Fruit fly (Drosophila melanogaster): ENCODE measurements around the gene prc.

prc gene

dm6 chr3L:12002321-12003248 lies 36.7 kb upstream of the prc start, which contains the start of the genes Pop2 and CG6928 (continued):
- TF ChIP-seq Sry-δ (GFP tag; optimal IDR thresholded peaks at IDR 0.05): peak; percentile 89
- no peak for TF ChIP-seq Hr78 (GFP tag; optimal IDR thresholded peaks at IDR 0.05)
- TF ChIP-seq slbo (GFP tag; IDR thresholded peaks at IDR 0.05): peak; percentile 88
- TF ChIP-seq CG2116 (GFP tag; optimal IDR thresholded peaks at IDR 0.05): peak; percentile 85
- TF ChIP-seq pho (GFP tag; optimal IDR thresholded peaks at IDR 0.05): peak; percentile 88
- peak; percentile 97 for TF ChIP-seq CTCF (GFP tag; optimal IDR thresholded peaks at IDR 0.05)
- TF ChIP-seq nau (GFP tag; optimal IDR thresholded peaks at IDR 0.05): no peak
- TF ChIP-seq Fer3 (tag; optimal IDR thresholded peaks at IDR 0.05): peak; percentile 22
- no peak for TF ChIP-seq CG3838 (GFP tag; optimal IDR thresholded peaks at IDR 0.05)
- TF ChIP-seq fd3F (GFP tag; optimal IDR thresholded peaks at IDR 0.05): peak; percentile 49
- TF ChIP-seq Blimp-1 (GFP tag; optimal IDR thresholded peaks at IDR 0.05): peak; percentile 42
- TF ChIP-seq her (GFP tag; optimal IDR thresholded peaks at IDR 0.05): peak; percentile 76
- peak; percentile 47; the same call in 1 of the 3 replicates for TF ChIP-seq Mrtf (GFP tag; IDR thresholded peaks at IDR 0.05)
- peak; percentile 84 for TF ChIP-seq Chrac-16 (GFP tag; optimal IDR thresholded peaks at IDR 0.05)
- TF ChIP-seq CG18011 (GFP tag; optimal IDR thresholded peaks at IDR 0.05): peak; percentile 53
- TF ChIP-seq Dll (GFP tag; IDR thresholded peaks at IDR 0.05; ENCODE audit: partially characterized antibody): peak; percentile 95
- peak; percentile 21 for TF ChIP-seq ac (GFP tag; optimal IDR thresholded peaks at IDR 0.05)
- TF ChIP-seq ssp (GFP tag; IDR thresholded peaks at IDR 0.05): peak; percentile 60
- TF ChIP-seq emc (GFP tag; optimal IDR thresholded peaks at IDR 0.05): peak; percentile 72
- TF ChIP-seq CG31365 (tag; optimal IDR thresholded peaks at IDR 0.05): peak; percentile 9
- peak; percentile 48 for TF ChIP-seq Ssrp (tag; optimal IDR thresholded peaks at IDR 0.05)
- TF ChIP-seq dati (GFP tag; IDR thresholded peaks at IDR 0.05): no peak
- TF ChIP-seq seq (GFP tag; IDR thresholded peaks at IDR 0.05): peak; percentile 58; the same call in 1 of the 2 replicates
- peak; percentile 51 for TF ChIP-seq Adf1 (GFP tag; IDR thresholded peaks at IDR 0.05)
- TF ChIP-seq CG4282 (GFP tag; optimal IDR thresholded peaks at IDR 0.05): peak; percentile 89
- peak; percentile 72 for TF ChIP-seq Abd-B (GFP tag; optimal IDR thresholded peaks at IDR 0.05)
- TF ChIP-seq GATAe (GFP tag; conservative IDR thresholded peaks at IDR 0.05): no peak
- peak; percentile 92 for TF ChIP-seq Ets97D (GFP tag; optimal IDR thresholded peaks at IDR 0.05)
- peak; percentile 90 for TF ChIP-seq CG2120 (GFP tag; optimal IDR thresholded peaks at IDR 0.05)
- TF ChIP-seq CG4404 (GFP tag; IDR thresholded peaks at IDR 0.05): peak; percentile 42; the same call in 1 of the 2 replicates
- peak; percentile 84 for TF ChIP-seq CG34224 (GFP tag; IDR thresholded peaks at IDR 0.05; ENCODE audit: partially characterized antibody)
- peak; percentile 71 for TF ChIP-seq lmd (GFP tag; IDR thresholded peaks at IDR 0.05)
- TF ChIP-seq tna (GFP tag; IDR thresholded peaks at IDR 0.05; ENCODE audit: partially characterized antibody): peak; percentile 34; the same call in 1 of the 2 replicates
- peak; percentile 36; the same call in 1 of the 2 replicates for TF ChIP-seq Rx (GFP tag; IDR thresholded peaks at IDR 0.05)
- TF ChIP-seq HLH3B (GFP tag; IDR thresholded peaks at IDR 0.05): peak; percentile 79
- TF ChIP-seq E2f1 (GFP tag; IDR thresholded peaks at IDR 0.05): peak; percentile 59
- TF ChIP-seq mld (GFP tag; IDR thresholded peaks at IDR 0.05; ENCODE audit: partially characterized antibody): peak; percentile 16; the same call in 1 of the 3 replicates
- TF ChIP-seq salm (tag; optimal IDR thresholded peaks at IDR 0.05): no peak
- TF ChIP-seq gt (GFP tag; IDR thresholded peaks at IDR 0.05): no peak
- peak; percentile 61 for TF ChIP-seq NfI (GFP tag; optimal IDR thresholded peaks at IDR 0.05)
- no peak for TF ChIP-seq Ada2b (GFP tag; IDR thresholded peaks at IDR 0.05)
- no peak for TF ChIP-seq CG2202 (tag; optimal IDR thresholded peaks at IDR 0.05)
- no peak for TF ChIP-seq ro (GFP tag; IDR thresholded peaks at IDR 0.05)
- TF ChIP-seq CG3281 (GFP tag; optimal IDR thresholded peaks at IDR 0.05): peak; percentile 52
- TF ChIP-seq p53 (GFP tag; optimal IDR thresholded peaks at IDR 0.05): peak; percentile 68
- peak; percentile 45; the same call in 2 of the 3 replicates for TF ChIP-seq tgo (GFP tag; IDR thresholded peaks at IDR 0.05)
- TF ChIP-seq CG18476 (GFP tag; optimal IDR thresholded peaks at IDR 0.05): peak; percentile 62
- peak; percentile 55; the same call in 2 of the 3 replicates for TF ChIP-seq B-H1 (GFP tag; IDR thresholded peaks at IDR 0.05)
- peak; percentile 72 for TF ChIP-seq bcd (GFP tag; optimal IDR thresholded peaks at IDR 0.05)

Measured in whole organism, embryonic.